Fruit fly (Drosophila melanogaster) ovary, adult (tissue): ENCODE measurements around the gene thw.

Source experiments
- CG17801 ChIP-seq: fragments of 200-800 bp; optimal IDR thresholded peaks from 2 replicates; lab custom pipeline; 2019; ENCODE audit warnings: missing biosample characterization, mild to moderate bottlenecking, missing genetic modification characterization, moderate library complexity; ENCODE audit not compliant: partially characterized antibody

Gene thw

dm6 chr3R:7251857-7252256 lies 27.6 kb downstream of the thw start, which contains the start of gene Obp84a:
TSS of gene Obp84a (minus strand) at chr3R:7251957.
- no peak for TF ChIP-seq CG17801

DNA sequence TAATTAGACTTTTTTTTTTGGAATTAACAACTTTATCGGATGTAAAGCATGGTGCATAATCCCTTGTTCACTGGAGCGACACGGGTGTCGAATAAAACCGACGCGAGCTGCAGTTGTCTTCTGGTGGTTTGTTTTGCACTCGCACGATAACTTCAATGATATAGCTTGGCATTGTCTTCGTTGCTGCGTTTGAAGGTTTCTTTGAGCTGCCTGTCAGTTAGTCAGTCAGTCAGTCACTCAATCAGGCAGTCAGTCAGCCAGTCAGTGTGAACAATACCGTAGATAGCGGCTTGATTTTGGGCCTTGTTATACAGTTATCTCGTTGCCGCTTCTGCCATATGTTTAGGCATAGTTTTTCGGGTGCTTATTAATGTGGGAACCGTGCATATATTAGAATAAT lies 35.3 kb downstream of the thw start:
- TF ChIP-seq CG17801, result no peak

DNA sequence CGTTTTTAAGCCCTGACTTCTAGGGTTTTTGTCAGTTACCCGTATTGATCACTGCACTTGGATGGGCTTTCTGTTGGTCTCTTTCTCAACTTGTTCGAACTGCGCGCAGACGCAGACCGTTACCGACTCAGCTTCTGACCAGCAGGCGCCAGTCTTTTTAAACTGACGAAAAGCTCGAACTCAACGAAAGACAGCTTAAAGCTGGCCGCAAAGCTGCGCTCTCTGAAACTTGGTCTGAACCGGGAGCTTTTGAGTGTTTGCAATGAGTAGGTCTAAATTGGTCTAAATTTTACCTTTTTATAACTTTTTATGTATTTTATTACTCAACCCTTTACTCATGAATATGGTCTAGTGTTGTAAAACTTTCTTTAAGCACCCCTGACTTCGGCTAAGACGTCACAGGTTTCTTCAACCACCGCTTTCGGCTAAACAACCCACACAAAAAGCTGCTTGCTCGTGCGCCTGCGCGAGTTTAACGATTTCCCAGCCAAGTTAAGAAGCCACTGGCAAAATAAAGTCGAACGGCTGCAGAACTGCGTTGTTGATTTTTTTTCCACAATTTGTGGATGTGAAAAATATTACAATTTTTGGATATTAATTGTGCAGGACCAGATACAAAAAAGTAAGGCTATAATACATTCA lies 41.5 kb downstream of the thw start, which contains the start of the genes Gld and Syt4:
TSS of gene Gld (minus strand) at position 137 of the 642 bp plus-strand sequence.
TSS of gene Syt4 (plus strand) at position 499 of the 642 bp plus-strand sequence.
- TF ChIP-seq CG17801, result no peak

DNA sequence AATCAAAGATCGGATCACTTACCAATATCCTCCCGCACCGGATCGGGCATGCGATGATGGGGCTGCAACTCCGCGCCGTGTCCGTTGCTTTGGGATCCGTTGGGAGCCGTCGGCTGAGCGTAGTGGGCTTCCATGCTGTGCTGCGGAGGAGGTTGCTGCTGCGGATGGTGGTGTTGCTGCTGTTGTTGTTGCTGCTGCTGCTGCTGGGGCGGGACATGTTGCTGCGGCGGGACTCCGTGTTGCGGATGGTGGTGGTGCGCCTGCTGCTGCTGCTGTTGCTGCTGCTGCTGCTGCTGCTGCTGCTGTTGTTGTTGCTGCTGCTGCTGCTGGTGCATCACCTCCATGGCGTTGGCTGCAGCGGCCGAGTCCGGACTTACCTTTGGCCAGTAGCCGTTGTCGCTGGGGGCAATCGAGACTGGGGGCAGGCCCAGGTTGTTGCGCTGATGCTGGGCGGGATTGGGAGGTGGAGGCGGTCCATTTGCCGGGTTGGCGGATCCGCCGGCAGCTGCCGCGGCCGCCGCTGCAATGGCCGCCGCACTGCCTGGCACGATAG lies 50.8 kb downstream of the thw start:
- TF ChIP-seq CG17801, result no peak

DNA sequence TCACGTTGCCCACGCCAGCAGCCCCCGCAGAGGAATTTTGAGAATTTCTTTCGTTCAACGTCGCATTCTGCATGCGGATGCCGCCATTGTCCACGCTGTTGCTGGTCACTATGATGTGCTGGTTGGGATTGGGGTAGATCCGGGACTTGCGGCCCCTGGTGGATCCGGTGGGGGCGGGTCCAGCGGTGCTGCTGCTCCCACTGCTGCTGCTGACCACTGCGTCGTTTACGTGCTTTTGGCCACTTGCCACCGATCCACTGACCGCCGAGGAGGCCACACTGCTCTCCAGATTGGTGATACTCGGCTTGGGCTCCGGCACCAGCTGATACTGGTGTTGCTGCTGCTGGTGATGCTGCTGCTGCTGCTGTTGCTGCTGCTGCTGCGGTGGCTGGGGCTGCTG lies 52.6 kb downstream of the thw start:
- no peak for TF ChIP-seq CG17801

DNA sequence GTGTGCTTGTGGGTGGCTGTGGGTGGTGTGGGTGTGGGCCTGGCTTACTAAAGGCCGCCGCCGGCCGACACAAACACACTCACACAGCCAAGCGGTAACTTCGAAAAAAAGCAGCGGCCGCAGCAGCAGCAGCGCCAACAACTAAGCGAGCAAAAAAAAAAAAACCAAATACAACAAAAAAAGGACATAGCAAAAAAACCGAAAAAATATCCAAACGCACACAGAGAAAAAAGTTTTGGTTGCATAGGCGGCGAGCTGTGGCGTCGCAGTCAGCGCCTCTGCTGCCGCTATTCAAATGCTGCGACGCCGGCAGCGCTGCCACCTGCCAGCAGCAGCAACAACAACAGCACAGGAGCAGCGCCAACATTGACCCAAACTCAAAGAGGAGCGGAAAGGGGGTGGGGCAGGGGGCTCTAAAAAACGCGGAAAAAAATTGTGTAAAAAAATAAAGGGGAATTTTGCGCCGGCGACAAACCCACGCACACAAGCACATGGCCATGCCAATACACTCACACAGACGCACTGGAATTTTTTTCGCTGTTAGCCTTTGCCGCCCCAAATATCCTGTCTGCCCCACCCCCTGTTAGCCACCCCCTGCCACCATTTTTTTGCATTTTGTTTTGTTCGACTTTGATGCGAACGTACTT lies 58.2 kb downstream of the thw start:
- no peak for TF ChIP-seq CG17801

- TF ChIP-seq CG17801, result no peak
Observed at dm6 chr3R:7285662-7286061, 61.4 kb downstream of the thw start, which contains the start of gene RacGAP84C. TSS of gene RacGAP84C (plus strand) at chr3R:7285962.
